Worm (Caenorhabditis elegans): Measurements from ENCODE around the gene C46A5.1.
A peak's percentile ranks its signal among the peaks of the same experiment; 100 is the strongest.

The C46A5.1 gene

DNA sequence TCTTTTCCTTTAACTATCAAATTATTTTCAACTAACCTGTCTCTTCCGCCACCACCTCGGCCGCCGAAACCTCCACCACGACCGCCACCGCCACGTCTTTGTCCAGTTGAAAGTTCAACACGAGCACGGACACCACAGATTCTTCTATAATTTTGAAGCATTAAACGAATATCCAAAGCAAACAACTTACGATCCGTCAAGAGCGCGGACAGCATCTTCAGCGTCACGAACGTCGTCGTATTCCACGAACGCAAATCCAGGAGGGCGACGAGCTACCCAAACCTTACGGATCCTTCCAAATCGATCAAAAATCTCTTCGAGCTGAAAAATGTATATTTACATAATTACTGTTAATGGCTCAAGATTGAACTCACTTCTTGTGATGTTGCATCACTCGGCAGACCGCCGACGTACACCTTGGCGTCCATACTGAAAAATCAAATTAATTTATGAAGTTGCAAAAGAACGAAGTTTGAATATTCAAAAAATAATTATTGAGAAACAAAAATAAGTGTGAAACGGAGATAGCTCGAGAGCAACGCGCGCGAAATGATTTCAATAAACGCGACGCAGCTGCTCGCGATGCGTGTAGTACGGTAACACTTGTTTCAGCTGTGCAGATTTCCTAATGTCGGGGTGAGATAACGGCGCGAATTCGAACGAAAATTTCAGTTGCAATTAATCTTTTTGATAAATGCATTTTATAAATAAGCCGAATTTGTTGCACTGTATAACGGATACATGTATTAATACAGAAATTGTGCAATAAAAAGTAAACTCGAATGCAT is 27.3 kb downstream of the C46A5.1 start, which contains the start of gene rsp-6 (continued):
- TF ChIP-seq ceh-63 (GFP tag; optimal IDR thresholded peaks at IDR 0.05), result no peak
- peak; percentile 37 for TF ChIP-seq irx-1 (tag; optimal IDR thresholded peaks at IDR 0.05)
- no peak for TF ChIP-seq alr-1 (tag; optimal IDR thresholded peaks at IDR 0.05; ENCODE audit: borderline replicate concordance)
- peak; percentile 73 for TF ChIP-seq ztf-4 (tag; optimal IDR thresholded peaks at IDR 0.05)
- TF ChIP-seq lin-14 (GFP tag; optimal IDR thresholded peaks at IDR 0.05), result peak; percentile 89
- peak; percentile 79 for TF ChIP-seq dsc-1 (tag; optimal IDR thresholded peaks at IDR 0.05)
- no peak for TF ChIP-seq Y116A8C.19 (tag; optimal IDR thresholded peaks at IDR 0.05; ENCODE audit: borderline replicate concordance)
- TF ChIP-seq grh-1 (GFP tag; IDR thresholded peaks at IDR 0.05), result no peak
- peak; percentile 83 for TF ChIP-seq isw-1 (GFP tag; IDR thresholded peaks at IDR 0.05)
- no peak for TF ChIP-seq zag-1 (tag; optimal IDR thresholded peaks at IDR 0.05)
- TF ChIP-seq hpl-2 (GFP tag; optimal IDR thresholded peaks at IDR 0.05), result no peak
- TF ChIP-seq lir-3 (tag; optimal IDR thresholded peaks at IDR 0.05; ENCODE audit: poor library complexity), result peak; percentile 55
- TF ChIP-seq nhr-20 (tag; optimal IDR thresholded peaks at IDR 0.05), result peak; percentile 85
- TF ChIP-seq nhr-76 (tag; optimal IDR thresholded peaks at IDR 0.05), result no peak
- TF ChIP-seq sox-4 (tag; optimal IDR thresholded peaks at IDR 0.05), result no peak
- peak; percentile 87 for TF ChIP-seq unc-130 (tag; optimal IDR thresholded peaks at IDR 0.05)
- peak; percentile 23 for TF ChIP-seq nhr-11 (tag; optimal IDR thresholded peaks at IDR 0.05)
- TF ChIP-seq ama-1 (optimal IDR thresholded peaks at IDR 0.05), result no peak
- TF ChIP-seq rnt-1 (tag; optimal IDR thresholded peaks at IDR 0.05), result peak; percentile 81
- TF ChIP-seq unc-86 (tag; optimal IDR thresholded peaks at IDR 0.05), result peak; percentile 83
- peak; percentile 89 for TF ChIP-seq skn-1 (tag; optimal IDR thresholded peaks at IDR 0.05)
- TF ChIP-seq nhr-90 (tag; optimal IDR thresholded peaks at IDR 0.05; ENCODE audit: poor library complexity), result peak; percentile 50
- peak; percentile 87 for TF ChIP-seq xbp-1 (tag; optimal IDR thresholded peaks at IDR 0.05)
- peak; percentile 54 for TF ChIP-seq mef-2 (tag; optimal IDR thresholded peaks at IDR 0.05)
- TF ChIP-seq lin-35 (GFP tag; optimal IDR thresholded peaks at IDR 0.05), result peak; percentile 95 to 98
- peak in 1 of 2 experiments; percentile 89 for TF ChIP-seq mdl-1 (tag; optimal IDR thresholded peaks at IDR 0.05)
- TF ChIP-seq zip-4 (GFP tag; optimal IDR thresholded peaks at IDR 0.05), result peak; percentile 33
- TF ChIP-seq egl-13 (tag; optimal IDR thresholded peaks at IDR 0.05), result peak; percentile 69
- no peak for TF ChIP-seq unc-98 (GFP tag; IDR thresholded peaks at IDR 0.05)
- peak; percentile 96 for TF ChIP-seq lin-15B (tag; optimal IDR thresholded peaks at IDR 0.05)

DNA sequence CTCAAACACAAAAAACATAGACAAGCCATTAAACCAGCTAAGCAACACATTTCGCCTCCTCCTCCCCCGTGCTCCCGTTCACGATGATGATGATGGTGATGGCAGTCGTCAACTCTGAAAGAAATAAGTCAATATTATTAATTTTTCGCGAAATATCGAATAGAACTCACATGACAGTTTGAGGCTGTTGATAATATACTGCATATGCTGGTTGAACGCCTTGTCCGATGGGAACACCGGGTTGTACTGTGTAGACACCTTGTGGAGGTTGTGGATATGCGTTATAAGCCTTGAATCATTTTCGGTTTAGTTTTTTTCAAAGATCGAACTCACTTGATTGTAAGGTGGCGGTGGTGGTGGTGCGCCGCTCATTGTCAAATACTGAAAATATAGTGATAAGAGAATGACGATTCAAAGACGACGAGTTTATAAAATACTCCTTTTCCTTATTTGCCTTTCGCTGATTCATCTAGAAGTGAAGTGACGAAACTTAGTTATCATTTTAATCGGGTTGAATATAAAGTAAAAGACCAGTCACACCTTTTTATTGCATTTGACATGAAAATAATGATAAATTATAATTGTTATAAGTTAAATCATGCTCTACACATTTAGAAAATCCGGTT is 28.2 kb downstream of the C46A5.1 start, which contains the start of gene C33H5.13:
TSS of gene C33H5.13 (minus strand) at position 443 of the 626 bp plus-strand sequence.
- peak in 1 of 2 experiments; percentile 6 for TF ChIP-seq efl-1 (optimal IDR thresholded peaks at IDR 0.05)
- TF ChIP-seq efl-1 (GFP tag; optimal IDR thresholded peaks at IDR 0.05 in 1 of 2), result peak in 1 of 2 experiments; percentile 56
- TF ChIP-seq elt-2 (tag; optimal IDR thresholded peaks at IDR 0.05), result peak; percentile 34
- peak in 1 of 2 experiments; percentile 20 for TF ChIP-seq lin-35 (GFP tag; optimal IDR thresholded peaks at IDR 0.05)
- TF ChIP-seq aly-2 (tag; optimal IDR thresholded peaks at IDR 0.05), result no peak

DNA sequence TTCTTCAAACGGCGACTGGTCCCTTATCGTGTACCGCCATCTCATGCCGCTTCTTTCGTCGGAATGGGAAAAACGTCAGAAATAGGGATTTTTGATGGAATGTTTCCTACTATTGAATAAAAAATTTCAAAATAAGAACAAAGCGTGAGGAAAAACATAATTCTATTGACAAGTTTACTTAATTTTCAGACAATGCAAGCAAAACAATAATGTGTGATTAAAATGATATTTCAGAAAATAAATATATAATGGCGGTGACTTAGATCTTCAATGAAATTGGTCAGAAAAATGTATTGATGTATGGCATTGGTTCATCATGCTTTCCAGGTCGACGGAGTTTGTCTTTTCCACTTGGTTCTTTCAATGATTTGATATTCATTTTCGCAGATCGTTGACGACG is 31.0 kb downstream of the C46A5.1 start, which contains the start of gene ntp-1:
TSS of gene ntp-1 (minus strand) at position 101 of the 400 bp plus-strand sequence.
- TF ChIP-seq irx-1 (tag; optimal IDR thresholded peaks at IDR 0.05), result no peak

DNA sequence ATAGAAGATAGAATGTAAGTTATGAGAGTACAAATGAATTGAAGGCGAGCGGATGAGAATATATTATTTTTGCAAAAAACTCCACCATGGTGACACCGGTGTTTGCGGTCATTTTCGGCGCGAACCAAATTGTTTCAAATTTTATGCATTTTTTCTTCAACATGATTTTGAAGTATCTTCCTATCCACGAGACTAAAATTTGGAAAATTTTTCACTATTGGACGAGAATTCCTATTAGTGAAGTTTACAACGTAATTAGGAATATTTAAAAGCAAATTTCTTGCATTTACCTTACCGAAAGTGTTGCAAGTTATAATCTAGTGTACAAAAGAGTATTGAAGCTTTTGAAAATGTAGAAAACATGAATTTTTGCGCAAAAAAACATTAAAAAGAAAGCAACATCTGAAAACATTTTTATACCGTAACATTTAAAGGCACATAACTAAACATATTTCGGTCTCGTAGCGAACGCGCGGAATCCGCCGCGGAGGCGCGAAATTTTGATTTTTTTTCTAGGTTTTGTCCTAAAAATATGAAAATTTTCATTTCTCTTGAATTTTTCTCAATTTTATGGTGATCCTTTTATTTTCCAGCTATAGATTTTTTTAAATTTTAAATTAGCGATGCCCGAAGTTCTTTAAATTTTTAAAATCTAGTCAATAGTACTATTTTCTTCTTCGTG is 32.8 kb downstream of the C46A5.1 start, which contains the start of gene sgo-1:
TSS of gene sgo-1 (minus strand) at position 51 of the 682 bp plus-strand sequence.
- TF ChIP-seq vab-15 (tag; optimal IDR thresholded peaks at IDR 0.05), result no peak
- TF ChIP-seq tbx-2 (tag; optimal IDR thresholded peaks at IDR 0.05), result no peak
- no peak for TF ChIP-seq mep-1 (tag; optimal IDR thresholded peaks at IDR 0.05)
- TF ChIP-seq efl-1 (optimal IDR thresholded peaks at IDR 0.05), result peak; percentile 1 to 16
- TF ChIP-seq efl-1 (GFP tag; optimal IDR thresholded peaks at IDR 0.05 in 1 of 2), result no peak
- TF ChIP-seq pqm-1 (tag; optimal IDR thresholded peaks at IDR 0.05), result no peak
- TF ChIP-seq alr-1 (tag; optimal IDR thresholded peaks at IDR 0.05; ENCODE audit: borderline replicate concordance), result no peak
- TF ChIP-seq mef-2 (tag; optimal IDR thresholded peaks at IDR 0.05), result no peak
- TF ChIP-seq ceh-90 (tag; optimal IDR thresholded peaks at IDR 0.05), result no peak

All from whole organism, L1 larva.